Fruit fly (Drosophila melanogaster) whole organism, embryonic: ENCODE data around the gene CG43121.

Experiments
- CG12104 ChIP-seq: fragments of 200-800 bp; sonication (Bioruptor generic); optimal IDR thresholded peaks from 3 replicates; lab custom pipeline; 2016; ENCODE audit warnings: missing biosample characterization, missing genetic modification characterization
- CG12219 ChIP-seq: fragments of 200-800 bp; sonication (Bioruptor generic); optimal IDR thresholded peaks from 3 replicates; lab custom pipeline; 2018; ENCODE audit warnings: missing biosample characterization, mild to moderate bottlenecking, missing genetic modification characterization
- CG12744 ChIP-seq: fragments of 200-800 bp; sonication (Bioruptor generic); optimal IDR thresholded peaks from 2 replicates; lab custom pipeline; 2016; ENCODE audit warnings: missing biosample characterization, missing genetic modification characterization
- CG14441 ChIP-seq: fragments of 200-800 bp; sonication (Bioruptor generic); IDR thresholded peaks from 2 replicates; pipeline ENCODE4 v1.3.6; 2022; ENCODE audit warnings: missing biosample characterization, missing genetic modification characterization
- CG17328 ChIP-seq: fragments of 200-800 bp; sonication (Bioruptor generic); IDR thresholded peaks from 2 replicates; pipeline ENCODE4 v1.3.6; 2022; ENCODE audit warnings: missing biosample characterization, missing genetic modification characterization
- CG17912 ChIP-seq: fragments of 200-800 bp; sonication (Bioruptor generic); optimal IDR thresholded peaks from 2 replicates; lab custom pipeline; 2018; ENCODE audit warnings: missing biosample characterization, mild to moderate bottlenecking, missing genetic modification characterization
- CG1832 ChIP-seq: fragments of 200-800 bp; sonication (Bioruptor generic); optimal IDR thresholded peaks from 2 replicates; lab custom pipeline; 2017; ENCODE audit warnings: missing biosample characterization, mild to moderate bottlenecking, missing genetic modification characterization, inconsistent platforms
- CG18476 ChIP-seq: fragments of 200-800 bp; sonication (Bioruptor generic); optimal IDR thresholded peaks from 2 replicates; lab custom pipeline; 2016; ENCODE audit warnings: missing biosample characterization, mild to moderate bottlenecking, missing genetic modification characterization
- CG2889 ChIP-seq: fragments of 200-800 bp; sonication (Bioruptor generic); IDR thresholded peaks from 3 replicates; pipeline ENCODE4 v1.3.6; 2022; ENCODE audit warnings: missing biosample characterization, missing genetic modification characterization
- CG31224 ChIP-seq: fragments of 200-800 bp; sonication (Bioruptor generic); IDR thresholded peaks from 2 replicates; pipeline ENCODE4 v1.3.6; 2022; ENCODE audit warnings: missing biosample characterization, missing genetic modification characterization
- CG32767 ChIP-seq: fragments of 200-800 bp; sonication (Bioruptor generic); IDR thresholded peaks from 2 replicates; pipeline ENCODE4 v1.3.6; 2022; ENCODE audit warnings: missing biosample characterization, missing genetic modification characterization
- CG34224 ChIP-seq: fragments of 200-800 bp; sonication (Bioruptor generic); IDR thresholded peaks from 3 replicates; pipeline ENCODE4 v1.3.6; 2022; ENCODE audit warnings: missing biosample characterization, missing genetic modification characterization; ENCODE audit not compliant: partially characterized antibody
- CG3726 ChIP-seq: fragments of 200-800 bp; sonication (Bioruptor generic); IDR thresholded peaks from 3 replicates; pipeline ENCODE4, ENCODE4 v1.3.6; 2022; ENCODE audit warnings: missing biosample characterization, missing genetic modification characterization
- CG7963 ChIP-seq: fragments of 200-800 bp; sonication (Bioruptor generic); IDR thresholded peaks from 3 replicates; pipeline ENCODE4 v1.3.6; 2022; ENCODE audit warnings: missing biosample characterization, missing genetic modification characterization; ENCODE audit not compliant: partially characterized antibody
- CG8478 ChIP-seq: fragments of >200 bp; optimal IDR thresholded peaks from 2 replicates; lab custom pipeline; 2018
- Chrac-16 ChIP-seq: fragments of 200-800 bp; sonication (Bioruptor generic); optimal IDR thresholded peaks from 3 replicates; lab custom pipeline; 2016; ENCODE audit warnings: missing biosample characterization, missing genetic modification characterization
- Dip3 ChIP-seq: fragments of 200-800 bp; sonication (Bioruptor generic); optimal IDR thresholded peaks from 3 replicates; lab custom pipeline; 2016; ENCODE audit warnings: missing biosample characterization, missing genetic modification characterization
- GATAe ChIP-seq: fragments of 200-800 bp; sonication (Bioruptor generic); conservative IDR thresholded peaks from 2 replicates; pipeline ENCODE4 v1.3.6; 2022; ENCODE audit warnings: missing biosample characterization, missing genetic modification characterization
- Lpt ChIP-seq: fragments of >200 bp; optimal IDR thresholded peaks from 2 replicates; lab custom pipeline; 2018; ENCODE audit warnings: missing biosample characterization, missing genetic modification characterization
- NK7.1 ChIP-seq: fragments of 200-800 bp; sonication (Bioruptor generic); optimal IDR thresholded peaks from 3 replicates; lab custom pipeline; 2016; ENCODE audit warnings: missing biosample characterization, missing genetic modification characterization
- Nf-YB ChIP-seq: fragments of 200-800 bp; sonication (Bioruptor generic); optimal IDR thresholded peaks from 3 replicates; lab custom pipeline; 2019; ENCODE audit warnings: missing biosample characterization, mild to moderate bottlenecking, missing genetic modification characterization, moderate library complexity
- Rx ChIP-seq: fragments of 200-800 bp; sonication (Bioruptor generic); IDR thresholded peaks from 2 replicates; pipeline ENCODE4 v1.3.6; 2022; ENCODE audit warnings: missing biosample characterization, missing genetic modification characterization
- Scr ChIP-seq: fragments of 200-800 bp; sonication (Bioruptor generic); IDR thresholded peaks from 2 replicates; pipeline ENCODE4 v1.3.6; 2022; ENCODE audit warnings: missing biosample characterization, missing genetic modification characterization; ENCODE audit not compliant: partially characterized antibody
- Sox100B ChIP-seq: fragments of 200-800 bp; sonication (Bioruptor generic); optimal IDR thresholded peaks from 3 replicates; lab custom pipeline; 2018; ENCODE audit warnings: missing biosample characterization, mild to moderate bottlenecking, missing genetic modification characterization
- Sry-β ChIP-seq: fragments of 200-800 bp; sonication (Bioruptor generic); optimal IDR thresholded peaks from 2 replicates; lab custom pipeline; 2018; ENCODE audit warnings: missing biosample characterization, mild to moderate bottlenecking, missing genetic modification characterization, moderate library complexity
- amos ChIP-seq: fragments of 200-800 bp; sonication (Bioruptor generic); IDR thresholded peaks from 2 replicates; pipeline ENCODE4 v1.3.6; 2022; ENCODE audit warnings: missing biosample characterization, missing genetic modification characterization; ENCODE audit not compliant: partially characterized antibody
- aop ChIP-seq: fragments of 200-800 bp; sonication (Bioruptor generic); IDR thresholded peaks from 2 replicates; pipeline ENCODE4 v1.3.6; 2022; ENCODE audit warnings: missing biosample characterization, missing genetic modification characterization
- ap ChIP-seq: fragments of 200-800 bp; sonication (Bioruptor generic); IDR thresholded peaks from 2 replicates; pipeline ENCODE4 v1.3.6; 2022; ENCODE audit warnings: missing biosample characterization, missing genetic modification characterization
- br ChIP-seq: fragments of >200 bp; optimal IDR thresholded peaks from 2 replicates; lab custom pipeline; 2017
- caup ChIP-seq: fragments of 200-800 bp; sonication (Bioruptor generic); optimal IDR thresholded peaks from 3 replicates; lab custom pipeline; 2017; ENCODE audit warnings: missing biosample characterization, mild to moderate bottlenecking, missing genetic modification characterization, moderate library complexity; ENCODE audit not compliant: severe bottlenecking
- chn ChIP-seq: fragments of 200-800 bp; sonication (Bioruptor generic); optimal IDR thresholded peaks from 2 replicates; lab custom pipeline; 2016; ENCODE audit warnings: missing biosample characterization, missing genetic modification characterization
- en ChIP-seq: fragments of 200-800 bp; sonication (Bioruptor generic); optimal IDR thresholded peaks from 2 replicates; lab custom pipeline; 2016; ENCODE audit warnings: missing biosample characterization, missing genetic modification characterization
- esg ChIP-seq: fragments of 200-800 bp; sonication (Bioruptor generic); conservative IDR thresholded peaks from 2 replicates; pipeline ENCODE4 v1.3.6; 2022; ENCODE audit warnings: missing biosample characterization, missing genetic modification characterization
- eve ChIP-seq, 2 experiments: fragments of >200 bp; optimal IDR thresholded peaks; 2 replicates each; lab custom pipeline; 2017; ENCODE audit warnings: missing biosample characterization in 2 of 2, missing genetic modification characterization in 2 of 2
- fd64A ChIP-seq: fragments of 200-800 bp; sonication (Bioruptor generic); optimal IDR thresholded peaks from 3 replicates; lab custom pipeline; 2018; ENCODE audit warnings: missing biosample characterization, mild to moderate bottlenecking, missing genetic modification characterization
- ftz-f1 ChIP-seq: fragments of 200-800 bp; sonication (Bioruptor generic); optimal IDR thresholded peaks from 2 replicates; lab custom pipeline; 2016; ENCODE audit warnings: missing biosample characterization, missing genetic modification characterization
- hkb ChIP-seq, 2 experiments: fragments of 200-800 bp in 1 of 2; fragments of >200 bp in 1 of 2; sonication (Bioruptor generic) in 1 of 2; IDR thresholded peaks in 1 of 2; optimal IDR thresholded peaks in 1 of 2; 2 replicates each; pipeline versions ENCODE4 v1.3.6 to Lab custom; 2017 to 2022; ENCODE audit warnings: missing biosample characterization in 1 of 2, missing genetic modification characterization in 1 of 2
- jing ChIP-seq: fragments of 200-800 bp; sonication (Bioruptor generic); optimal IDR thresholded peaks from 2 replicates; lab custom pipeline; 2018; ENCODE audit warnings: missing biosample characterization, mild to moderate bottlenecking, missing genetic modification characterization
- kah ChIP-seq: fragments of 200-800 bp; sonication (Bioruptor generic); optimal IDR thresholded peaks from 2 replicates; lab custom pipeline; 2018; ENCODE audit warnings: missing biosample characterization, mild to moderate bottlenecking, missing genetic modification characterization
- lilli ChIP-seq: fragments of 200-800 bp; sonication (Bioruptor generic); optimal IDR thresholded peaks from 3 replicates; lab custom pipeline; 2016; ENCODE audit warnings: missing biosample characterization, missing genetic modification characterization
- onecut ChIP-seq: fragments of 200-800 bp; sonication (Bioruptor generic); IDR thresholded peaks from 2 replicates; pipeline ENCODE4 v1.3.6; 2022; ENCODE audit warnings: missing biosample characterization, missing genetic modification characterization
- phol ChIP-seq: fragments of 200-800 bp; sonication (Bioruptor generic); optimal IDR thresholded peaks from 3 replicates; lab custom pipeline; 2018; ENCODE audit warnings: missing biosample characterization, mild to moderate bottlenecking, missing genetic modification characterization, moderate library complexity
- repo ChIP-seq: fragments of 200-800 bp; sonication (Bioruptor generic); optimal IDR thresholded peaks from 2 replicates; lab custom pipeline; 2016; ENCODE audit warnings: missing biosample characterization, missing genetic modification characterization
- rib ChIP-seq: fragments of 200-800 bp; sonication (Bioruptor generic); IDR thresholded peaks from 2 replicates; pipeline ENCODE4 v1.3.6; 2022; ENCODE audit warnings: missing biosample characterization, missing genetic modification characterization
- slbo ChIP-seq: fragments of 200-800 bp; sonication (Bioruptor generic); IDR thresholded peaks from 2 replicates; pipeline ENCODE4 v1.3.6; 2022; ENCODE audit warnings: missing biosample characterization, missing genetic modification characterization
- ssp ChIP-seq: fragments of 200-800 bp; sonication (Bioruptor generic); IDR thresholded peaks from 2 replicates; pipeline ENCODE4 v1.3.6; 2022; ENCODE audit warnings: missing biosample characterization, missing genetic modification characterization
- sug ChIP-seq: fragments of 200-800 bp; optimal IDR thresholded peaks from 2 replicates; lab custom pipeline; 2019; ENCODE audit warnings: missing biosample characterization, mild to moderate bottlenecking, missing genetic modification characterization, moderate library complexity
- ttk ChIP-seq: fragments of 200-800 bp; sonication (Bioruptor generic); IDR thresholded peaks from 2 replicates; pipeline ENCODE4 v2.1.2; 2022; ENCODE audit warnings: missing biosample characterization, missing genetic modification characterization
- unpg ChIP-seq: fragments of 200-800 bp; sonication (Bioruptor generic); optimal IDR thresholded peaks from 3 replicates; lab custom pipeline; 2018; ENCODE audit warnings: missing biosample characterization, mild to moderate bottlenecking, missing genetic modification characterization, moderate library complexity
- zf30C ChIP-seq: fragments of 200-800 bp; sonication (Bioruptor generic); optimal IDR thresholded peaks from 3 replicates; lab custom pipeline; 2018; ENCODE audit warnings: missing biosample characterization, mild to moderate bottlenecking, missing genetic modification characterization
- zfh1 ChIP-seq: fragments of 200-800 bp; sonication (Bioruptor generic); IDR thresholded peaks from 3 replicates; pipeline ENCODE4 v1.3.6; 2022; ENCODE audit warnings: missing biosample characterization, missing genetic modification characterization

Gene CG43121

DNA sequence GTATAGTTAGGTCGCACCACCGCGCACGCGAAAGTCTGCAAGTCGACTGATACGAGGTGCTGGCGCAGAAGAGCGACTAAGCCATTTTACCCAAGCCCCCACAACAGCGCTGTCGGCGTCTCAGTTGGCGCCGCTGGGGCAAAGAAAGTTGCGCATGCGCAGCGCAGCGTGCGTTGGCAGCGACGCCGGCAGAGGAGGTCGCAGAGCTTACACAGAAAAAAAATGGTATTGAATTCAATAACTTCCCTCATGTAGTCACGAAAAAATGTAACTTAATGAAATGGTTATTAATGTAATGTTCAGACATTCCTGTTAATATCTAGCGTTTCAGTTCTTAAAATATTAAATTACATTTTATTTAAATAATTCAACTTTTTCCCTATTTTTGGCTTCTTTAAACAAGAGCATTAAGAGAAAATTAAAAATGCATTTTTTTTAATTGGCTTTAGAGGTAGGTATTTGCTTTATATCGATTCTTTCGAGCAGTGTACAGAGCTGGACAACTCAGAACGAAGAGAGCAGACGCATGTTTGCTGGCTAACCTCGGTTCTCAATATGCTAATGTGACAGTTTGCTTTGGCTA lies 6.0 kb upstream of the CG43121 start, which contains the start of gene CG4914 (continued):
- TF ChIP-seq ftz-f1 (GFP tag; lab: Kevin White, UChicago) (no peak), fd64A (GFP tag; lab: Kevin White, UChicago) (no peak), unpg (GFP tag; lab: Kevin White, UChicago) (peak; percentile 84), CG31224 (GFP tag; lab: Robert Waterston, UW) (peak; percentile 55), ssp (GFP tag; lab: Robert Waterston, UW) (peak; percentile 66), onecut (GFP tag; lab: Robert Waterston, UW) (peak; percentile 52; the same call in 1 of the 2 replicates), NK7.1 (no peak), aop (GFP tag; lab: Robert Waterston, UW) (no peak), hkb (optimal IDR thresholded peaks at IDR 0.05; lab: Kevin White, UChicago) (no peak), hkb (GFP tag; IDR thresholded peaks at IDR 0.05; lab: Robert Waterston, UW) (peak; percentile 62), chn (GFP tag; lab: Kevin White, UChicago) (peak; percentile 14), GATAe (no peak), zf30C (GFP tag; lab: Kevin White, UChicago) (peak; percentile 50), CG8478 (lab: Kevin White, UChicago) (no peak), CG18476 (peak; percentile 60), caup (GFP tag; lab: Kevin White, UChicago) (peak; percentile 31), CG7963 (GFP tag; lab: Robert Waterston, UW) (no peak), slbo (peak; percentile 54), CG34224 (GFP tag; lab: Robert Waterston, UW) (no peak), sug (no peak), CG12219 (GFP tag; lab: Kevin White, UChicago) (peak; percentile 41), CG3726 (0 out of 3 replicates have a peak, but pooled peaks have one; percentile 45), Chrac-16 (GFP tag; lab: Kevin White, UChicago) (peak; percentile 72), Nf-YB (GFP tag; lab: Kevin White, UChicago) (peak; percentile 70), kah (GFP tag; lab: Kevin White, UChicago) (peak; percentile 28), repo (no peak), CG17328 (peak; percentile 55; the same call in 1 of the 2 replicates), CG14441 (peak; percentile 31; the same call in 1 of the 2 replicates), zfh1 (peak; percentile 79), rib (no peak), Dip3 (no peak), CG2889 (no peak), esg (GFP tag; lab: Robert Waterston, UW) (peak; percentile 70), Sox100B (GFP tag; lab: Kevin White, UChicago) (peak; percentile 81), CG12104 (peak; percentile 67), CG32767 (peak; percentile 45; the same call in 1 of the 2 replicates), Rx (0 out of 2 replicates have a peak, but pooled peaks have one; percentile 33), Scr (GFP tag; lab: Robert Waterston, UW) (no peak), CG12744 (GFP tag; lab: Kevin White, UChicago) (no peak), CG17912 (GFP tag; lab: Kevin White, UChicago) (no peak), amos (GFP tag; lab: Robert Waterston, UW) (no peak), br (lab: Kevin White, UChicago) (no peak), lilli (GFP tag; lab: Kevin White, UChicago) (peak; percentile 55), Sry-β (GFP tag; lab: Kevin White, UChicago) (peak; percentile 14), ap (GFP tag; lab: Robert Waterston, UW) (peak; percentile 39), ttk (GFP tag; lab: Robert Waterston, UW) (peak; percentile 53), en (no peak), CG1832 (no peak), eve (GFP tag; optimal IDR thresholded peaks at IDR 0.05; lab: Kevin White, UChicago) (peak in 1 of 2 experiments; percentile 81), phol (tag; lab: Kevin White, UChicago) (peak; percentile 91), Lpt (GFP tag; lab: Kevin White, UChicago) (no peak), jing (peak; percentile 31)
